Worm (Caenorhabditis elegans) whole organism, early embryonic: Measurements from ENCODE around the gene F41C3.1.

Experiments
- B0310.2 ChIP-seq: sonication (generic microtip); optimal IDR thresholded peaks from 2 replicates; lab custom pipeline; 2016; ENCODE audit warnings: mild to moderate bottlenecking, missing genetic modification characterization, missing compliant biosample characterization
- F13C5.2 ChIP-seq: sonication (generic microtip); optimal IDR thresholded peaks from 2 replicates; lab custom pipeline; 2017; ENCODE audit warnings: mild to moderate bottlenecking, missing genetic modification characterization, inconsistent platforms, missing compliant biosample characterization
- aly-1 ChIP-seq: sonication (generic microtip); optimal IDR thresholded peaks from 2 replicates; lab custom pipeline; 2016; ENCODE audit warnings: missing genetic modification characterization, missing compliant biosample characterization
- ama-1 ChIP-seq: fragments of 150-350 bp; optimal IDR thresholded peaks from 2 replicates; lab custom pipeline; 2014
- ceh-13 ChIP-seq: fragments of 200-800 bp; sonication (Bioruptor generic); optimal IDR thresholded peaks from 2 replicates; lab custom pipeline; 2018; ENCODE audit warnings: mild to moderate bottlenecking, missing genetic modification characterization, missing compliant biosample characterization
- ceh-36 ChIP-seq: sonication (generic microtip); optimal IDR thresholded peaks from 2 replicates; lab custom pipeline; 2016; ENCODE audit warnings: missing genetic modification characterization, inconsistent platforms, missing compliant biosample characterization
- ets-7 ChIP-seq: sonication (generic microtip); optimal IDR thresholded peaks from 2 replicates; lab custom pipeline; 2016; ENCODE audit warnings: missing genotype, missing genetic modification characterization, missing compliant biosample characterization
- flt-1 ChIP-seq: fragments of 200-800 bp; sonication (Bioruptor generic); IDR thresholded peaks from 2 replicates; pipeline ENCODE4 v1.3.6; 2022; ENCODE audit warnings: missing genetic modification characterization, missing compliant biosample characterization
- hmbx-1 ChIP-seq: sonication (generic microtip); optimal IDR thresholded peaks from 2 replicates; lab custom pipeline; 2016; ENCODE audit warnings: mild to moderate bottlenecking, missing genetic modification characterization, missing compliant biosample characterization
- hmg-4 ChIP-seq: fragments of 200-800 bp; sonication (Bioruptor generic); optimal IDR thresholded peaks from 2 replicates; lab custom pipeline; 2018; ENCODE audit warnings: mild to moderate bottlenecking, missing genetic modification characterization, missing compliant biosample characterization
- hnd-1 ChIP-seq: sonication (generic microtip); optimal IDR thresholded peaks from 2 replicates; lab custom pipeline; 2016; ENCODE audit warnings: missing genetic modification characterization, missing compliant biosample characterization
- pes-1 ChIP-seq: fragments of 200-800 bp; sonication (Bioruptor generic); IDR thresholded peaks from 2 replicates; pipeline ENCODE4 v1.3.6; 2022; ENCODE audit warnings: missing genetic modification reagents, missing genetic modification characterization, missing compliant biosample characterization
- scrt-1 ChIP-seq: fragments of 200-800 bp; sonication (Bioruptor generic); IDR thresholded peaks from 2 replicates; pipeline ENCODE4 v1.3.6; 2022; ENCODE audit warnings: missing genetic modification characterization, missing compliant biosample characterization
- sea-1 ChIP-seq: fragments of 200-800 bp; sonication (Bioruptor generic); conservative IDR thresholded peaks from 2 replicates; pipeline ENCODE4 v1.3.6; 2022; ENCODE audit warnings: missing genetic modification characterization, missing compliant biosample characterization
- tbx-11 ChIP-seq: fragments of 200-800 bp; sonication (Bioruptor generic); IDR thresholded peaks from 2 replicates; pipeline ENCODE4 v1.3.6; 2022; ENCODE audit warnings: missing genetic modification characterization, missing compliant biosample characterization
- tbx-37 ChIP-seq: fragments of 200-800 bp; sonication (Bioruptor generic); conservative IDR thresholded peaks from 2 replicates; pipeline ENCODE4 v1.3.6; 2022; ENCODE audit warnings: missing genetic modification reagents, missing genetic modification characterization, missing compliant biosample characterization
- tra-4 ChIP-seq: sonication (generic microtip); optimal IDR thresholded peaks from 2 replicates; lab custom pipeline; 2017; ENCODE audit warnings: missing genetic modification characterization, missing compliant biosample characterization

The F41C3.1 gene

ce11 chrII:4726750-4727384, 25.2 kb upstream of the F41C3.1 start:
- TF ChIP-seq aly-1 (no peak), pes-1 (no peak), B0310.2 (no peak), hmbx-1 (no peak), ceh-13 (no peak), ama-1 (lab: Kevin White, UChicago) (no peak), tra-4 (tag; lab: Kevin White, UChicago) (no peak), hmg-4 (no peak), tbx-37 (no peak), flt-1 (no peak), ceh-36 (no peak), sea-1 (no peak), tbx-11 (GFP tag; lab: Robert Waterston, UW) (no peak), scrt-1 (GFP tag; lab: Robert Waterston, UW) (no peak), F13C5.2 (no peak)

ce11 chrII:4727769-4728168, 24.3 kb upstream of the F41C3.1 start, which contains the start of gene ttr-41:
Gene ttr-41, minus strand, starts transcription at chrII:4727869.
- no peak for TF ChIP-seq ama-1 (lab: Kevin White, UChicago)
- no peak for TF ChIP-seq tbx-37
- no peak for TF ChIP-seq ceh-36
- TF ChIP-seq tra-4 (tag; lab: Kevin White, UChicago), result no peak
- TF ChIP-seq hnd-1, result no peak
- TF ChIP-seq tbx-11 (GFP tag; lab: Robert Waterston, UW), result no peak
- TF ChIP-seq hmbx-1, result no peak
- no peak for TF ChIP-seq aly-1
- TF ChIP-seq ets-7, result no peak
- no peak for TF ChIP-seq ceh-13
- TF ChIP-seq pes-1, result no peak

- TF ChIP-seq ceh-13 (no peak), sea-1 (no peak), tbx-37 (no peak), hmg-4 (no peak), hmbx-1 (no peak), tra-4 (tag; lab: Kevin White, UChicago) (no peak), ets-7 (no peak), ceh-36 (no peak), hnd-1 (no peak), tbx-11 (GFP tag; lab: Robert Waterston, UW) (no peak), B0310.2 (no peak), flt-1 (no peak), scrt-1 (GFP tag; lab: Robert Waterston, UW) (no peak), aly-1 (no peak), pes-1 (no peak), F13C5.2 (no peak)
Measured at ce11 chrII:4728687-4729086, 23.4 kb upstream of the F41C3.1 start.

ce11 chrII:4729733-4730132, 22.4 kb upstream of the F41C3.1 start, which contains the start of gene F41C3.7:
Gene F41C3.7, plus strand, starts transcription at chrII:4730033.
- no peak for TF ChIP-seq ets-7
- no peak for TF ChIP-seq B0310.2
- no peak for TF ChIP-seq hmg-4
- TF ChIP-seq flt-1, result no peak
- TF ChIP-seq aly-1, result no peak
- TF ChIP-seq F13C5.2, result no peak
- TF ChIP-seq tbx-37, result no peak
- no peak for TF ChIP-seq ceh-36

- TF ChIP-seq flt-1 (no peak), ceh-36 (no peak), tbx-11 (GFP tag; lab: Robert Waterston, UW) (no peak), ets-7 (no peak), aly-1 (no peak), scrt-1 (GFP tag; lab: Robert Waterston, UW) (no peak), sea-1 (no peak), F13C5.2 (no peak), ceh-13 (no peak)
Measured at ce11 chrII:4733848-4734247, 18.3 kb upstream of the F41C3.1 start, which contains the start of gene F41C3.11. Gene F41C3.11, minus strand, starts transcription at chrII:4733948.

ce11 chrII:4734477-4734876, 17.6 kb upstream of the F41C3.1 start:
- no peak for TF ChIP-seq sea-1
- no peak for TF ChIP-seq pes-1
- TF ChIP-seq ets-7, result no peak

ce11 chrII:4736585-4736984, 15.5 kb upstream of the F41C3.1 start:
- TF ChIP-seq ceh-36 (no peak), B0310.2 (no peak), aly-1 (no peak), flt-1 (no peak), ama-1 (lab: Kevin White, UChicago) (no peak), tbx-11 (GFP tag; lab: Robert Waterston, UW) (no peak), hmbx-1 (no peak), sea-1 (no peak), scrt-1 (GFP tag; lab: Robert Waterston, UW) (no peak), ets-7 (no peak), hnd-1 (no peak), ceh-13 (no peak)

- TF ChIP-seq tbx-37 (no peak), B0310.2 (no peak), ets-7 (no peak), ama-1 (lab: Kevin White, UChicago) (no peak), pes-1 (no peak), hmbx-1 (no peak), F13C5.2 (no peak), ceh-36 (no peak), aly-1 (no peak), hmg-4 (no peak), flt-1 (no peak), ceh-13 (no peak), scrt-1 (GFP tag; lab: Robert Waterston, UW) (no peak), tbx-11 (GFP tag; lab: Robert Waterston, UW) (no peak), tra-4 (tag; lab: Kevin White, UChicago) (no peak), hnd-1 (no peak)
Measured at ce11 chrII:4737348-4737747, 14.8 kb upstream of the F41C3.1 start, which contains the start of gene ctsa-1.1. Gene ctsa-1.1, plus strand, starts transcription at chrII:4737648.

ce11 chrII:4739984-4740462, 12.1 kb upstream of the F41C3.1 start, which contains the start of gene eas-1:
Gene eas-1, plus strand, starts transcription at chrII:4740412.
- peak; percentile 49 for TF ChIP-seq ets-7
- TF ChIP-seq F13C5.2, result peak; percentile 40
- TF ChIP-seq hmbx-1, result no peak
- TF ChIP-seq hmg-4, result peak; percentile 69
- TF ChIP-seq tra-4 (tag; lab: Kevin White, UChicago), result no peak
- TF ChIP-seq scrt-1 (GFP tag; lab: Robert Waterston, UW), result no peak
- TF ChIP-seq tbx-37, result peak; percentile 92
- TF ChIP-seq flt-1, result no peak
- TF ChIP-seq pes-1, result peak; percentile 71; the same call in 1 of the 2 replicates
